Fruit fly (Drosophila melanogaster) whole organism, embryonic: Measurements from ENCODE around the gene CG15882.

ENCODE experiments used
- CG11093 ChIP-seq: fragments of 200-800 bp; sonication (Bioruptor generic); IDR thresholded peaks from 3 replicates; pipeline ENCODE4 v1.3.6; 2022; ENCODE audit warnings: missing biosample characterization, missing genetic modification characterization
- CG11456 ChIP-seq: fragments of 200-800 bp; sonication (Bioruptor generic); IDR thresholded peaks from 3 replicates; pipeline ENCODE4 v1.3.6; 2022; ENCODE audit warnings: missing biosample characterization, missing genetic modification characterization
- CG12071 ChIP-seq: fragments of 200-800 bp; sonication (Bioruptor generic); optimal IDR thresholded peaks from 3 replicates; lab custom pipeline; 2018; ENCODE audit warnings: missing biosample characterization, mild to moderate bottlenecking, missing genetic modification characterization
- CG12391 ChIP-seq: fragments of 200-800 bp; sonication (Bioruptor generic); optimal IDR thresholded peaks from 3 replicates; lab custom pipeline; 2018; ENCODE audit warnings: missing biosample characterization, mild to moderate bottlenecking, missing genetic modification characterization, moderate library complexity
- CG12769 ChIP-seq: fragments of 200-800 bp; sonication (Bioruptor generic); optimal IDR thresholded peaks from 2 replicates; lab custom pipeline; 2019; ENCODE audit warnings: missing biosample characterization, mild to moderate bottlenecking, missing genetic modification characterization, moderate library complexity
- CG14860 ChIP-seq: fragments of 200-800 bp; sonication (Bioruptor generic); IDR thresholded peaks from 3 replicates; pipeline ENCODE4 v1.3.6; 2022; ENCODE audit warnings: missing biosample characterization, missing genetic modification characterization; ENCODE audit not compliant: partially characterized antibody
- CG16863 ChIP-seq: fragments of 200-800 bp; sonication (Bioruptor generic); optimal IDR thresholded peaks from 3 replicates; lab custom pipeline; 2016; ENCODE audit warnings: missing biosample characterization, missing genetic modification characterization
- CG17359 ChIP-seq: fragments of 200-800 bp; sonication (Bioruptor generic); optimal IDR thresholded peaks from 3 replicates; lab custom pipeline; 2018; ENCODE audit warnings: missing biosample characterization, mild to moderate bottlenecking, missing genetic modification characterization, moderate library complexity
- CG17802 ChIP-seq: fragments of 200-800 bp; sonication (Bioruptor generic); optimal IDR thresholded peaks from 2 replicates; lab custom pipeline; 2018; ENCODE audit warnings: missing biosample characterization, mild to moderate bottlenecking, missing genetic modification characterization, moderate library complexity
- CG2889 ChIP-seq: fragments of 200-800 bp; sonication (Bioruptor generic); IDR thresholded peaks from 3 replicates; pipeline ENCODE4 v1.3.6; 2022; ENCODE audit warnings: missing biosample characterization, missing genetic modification characterization
- CG4424 ChIP-seq: fragments of 200-800 bp; sonication (Bioruptor generic); optimal IDR thresholded peaks from 3 replicates; lab custom pipeline; 2016; ENCODE audit warnings: missing biosample characterization, missing genetic modification characterization
- CG4820 ChIP-seq: fragments of 200-800 bp; sonication (Bioruptor generic); optimal IDR thresholded peaks from 3 replicates; lab custom pipeline; 2016; ENCODE audit warnings: missing biosample characterization, missing genetic modification characterization
- CG7372 ChIP-seq: fragments of 200-800 bp; sonication (Bioruptor generic); IDR thresholded peaks from 2 replicates; pipeline ENCODE4 v1.3.6; 2022; ENCODE audit warnings: missing biosample characterization, missing genetic modification characterization
- CG8290 ChIP-seq, 3 experiments: fragments of 200-800 bp; sonication (Bioruptor generic); optimal IDR thresholded peaks; 2 replicates each; lab custom pipeline; 2016 to 2019; ENCODE audit warnings: missing biosample characterization in 3 of 3, missing genetic modification characterization in 3 of 3, mild to moderate bottlenecking in 2 of 3, moderate library complexity in 1 of 3
- CG8359 ChIP-seq: fragments of 200-800 bp; sonication (Bioruptor generic); optimal IDR thresholded peaks from 2 replicates; lab custom pipeline; 2017; ENCODE audit warnings: missing biosample characterization, mild to moderate bottlenecking, missing genetic modification characterization, borderline replicate concordance
- Dip3 ChIP-seq: fragments of 200-800 bp; sonication (Bioruptor generic); optimal IDR thresholded peaks from 3 replicates; lab custom pipeline; 2016; ENCODE audit warnings: missing biosample characterization, missing genetic modification characterization
- Hr39 ChIP-seq: fragments of >200 bp; optimal IDR thresholded peaks from 2 replicates; lab custom pipeline; 2017
- Hr78 ChIP-seq, 2 experiments: fragments of 200-800 bp in 1 of 2; fragments of >200 bp in 1 of 2; sonication (Bioruptor generic) in 1 of 2; optimal IDR thresholded peaks; 2 replicates each; lab custom pipeline; 2017 to 2019; ENCODE audit warnings: missing biosample characterization in 2 of 2, missing genetic modification characterization in 2 of 2, mild to moderate bottlenecking in 1 of 2, moderate library complexity in 1 of 2
- Jarid2 ChIP-seq: fragments of 200-800 bp; sonication (Bioruptor generic); optimal IDR thresholded peaks from 3 replicates; lab custom pipeline; 2017; ENCODE audit warnings: mild to moderate bottlenecking, missing biosample characterization, missing genetic modification reagents, missing genetic modification characterization
- Oaz ChIP-seq: fragments of 200-800 bp; sonication (Bioruptor generic); IDR thresholded peaks from 2 replicates; pipeline ENCODE4 v1.3.6; 2022; ENCODE audit warnings: missing biosample characterization, missing genetic modification characterization
- Six4 ChIP-seq: fragments of 200-800 bp; sonication (Bioruptor generic); optimal IDR thresholded peaks from 2 replicates; lab custom pipeline; 2016; ENCODE audit warnings: missing biosample characterization, missing genetic modification characterization
- Sox100B ChIP-seq: fragments of 200-800 bp; sonication (Bioruptor generic); optimal IDR thresholded peaks from 3 replicates; lab custom pipeline; 2018; ENCODE audit warnings: missing biosample characterization, mild to moderate bottlenecking, missing genetic modification characterization
- Usf ChIP-seq: fragments of 200-800 bp; sonication (Bioruptor generic); optimal IDR thresholded peaks from 2 replicates; lab custom pipeline; 2017; ENCODE audit warnings: missing genotype, missing biosample characterization, missing genetic modification characterization
- Xbp1 ChIP-seq: fragments of 200-800 bp; sonication (Bioruptor generic); optimal IDR thresholded peaks from 3 replicates; lab custom pipeline; 2016; ENCODE audit warnings: missing biosample characterization, mild to moderate bottlenecking, missing genetic modification characterization
- al ChIP-seq: fragments of 200-800 bp; sonication (Bioruptor generic); IDR thresholded peaks from 2 replicates; pipeline ENCODE4 v1.3.6; 2022; ENCODE audit warnings: missing biosample characterization, missing genetic modification characterization
- az2 ChIP-seq: fragments of 200-800 bp; sonication (Bioruptor generic); optimal IDR thresholded peaks from 3 replicates; lab custom pipeline; 2016; ENCODE audit warnings: missing biosample characterization, missing genetic modification characterization
- chinmo ChIP-seq: fragments of 200-800 bp; sonication (Bioruptor generic); IDR thresholded peaks from 4 replicates; pipeline ENCODE4 v1.3.6; 2022; ENCODE audit warnings: missing biosample characterization, missing genetic modification characterization; ENCODE audit not compliant: partially characterized antibody
- crol ChIP-seq: fragments of 200-800 bp; sonication (Bioruptor generic); IDR thresholded peaks from 2 replicates; pipeline ENCODE4 v1.3.6; 2022; ENCODE audit warnings: missing biosample characterization, missing genetic modification characterization
- eyg ChIP-seq: fragments of 200-800 bp; sonication (Bioruptor generic); optimal IDR thresholded peaks from 3 replicates; lab custom pipeline; 2016; ENCODE audit warnings: missing biosample characterization, missing genetic modification characterization
- ham ChIP-seq: fragments of 200-800 bp; sonication (Bioruptor generic); IDR thresholded peaks from 2 replicates; pipeline ENCODE4 v1.3.6; 2022; ENCODE audit warnings: missing biosample characterization, missing genetic modification characterization
- lab ChIP-seq: fragments of 200-800 bp; sonication (Bioruptor generic); optimal IDR thresholded peaks from 3 replicates; lab custom pipeline; 2017; ENCODE audit warnings: missing biosample characterization, missing genetic modification characterization, mild to moderate bottlenecking, moderate library complexity, missing genetic modification reagents
- lola ChIP-seq, 3 experiments: fragments of >200 bp in 2 of 3; fragments of 200-800 bp in 1 of 3; sonication (Bioruptor generic) in 1 of 3; optimal IDR thresholded peaks; 2 replicates each; lab custom pipeline; 2017 to 2019; ENCODE audit warnings: missing biosample characterization in 3 of 3, missing genetic modification characterization in 3 of 3, mild to moderate bottlenecking in 1 of 3, moderate library complexity in 1 of 3
- maf-S ChIP-seq: fragments of 200-800 bp; sonication (Bioruptor generic); optimal IDR thresholded peaks from 2 replicates; lab custom pipeline; 2016; ENCODE audit warnings: missing biosample characterization, missing genetic modification characterization
- nerfin-2 ChIP-seq: fragments of 200-800 bp; sonication (Bioruptor generic); IDR thresholded peaks from 2 replicates; pipeline ENCODE4 v1.3.6; 2022; ENCODE audit warnings: missing biosample characterization, missing genetic modification characterization; ENCODE audit not compliant: partially characterized antibody
- oc ChIP-seq: fragments of 200-800 bp; sonication (Bioruptor generic); optimal IDR thresholded peaks from 2 replicates; lab custom pipeline; 2018; ENCODE audit warnings: missing biosample characterization, mild to moderate bottlenecking, missing genetic modification characterization, moderate library complexity
- row ChIP-seq: fragments of 200-800 bp; sonication (Bioruptor generic); IDR thresholded peaks from 3 replicates; pipeline ENCODE4 v1.3.6; 2022; ENCODE audit warnings: missing biosample characterization, missing genetic modification characterization
- sd ChIP-seq: fragments of 200-800 bp; sonication (Bioruptor generic); optimal IDR thresholded peaks from 3 replicates; lab custom pipeline; 2018; ENCODE audit warnings: missing biosample characterization, mild to moderate bottlenecking, missing genetic modification characterization, moderate library complexity
- sens ChIP-seq: fragments of 200-800 bp; sonication (Bioruptor generic); peaks from one replicate; lab custom pipeline; 2016; ENCODE audit warnings: missing biosample characterization, missing genetic modification characterization
- sisA ChIP-seq: fragments of 200-800 bp; sonication (Bioruptor generic); IDR thresholded peaks from 2 replicates; pipeline ENCODE4 v1.3.6; 2022; ENCODE audit warnings: missing biosample characterization, missing genetic modification characterization
- zfh1 ChIP-seq: fragments of 200-800 bp; sonication (Bioruptor generic); IDR thresholded peaks from 3 replicates; pipeline ENCODE4 v1.3.6; 2022; ENCODE audit warnings: missing biosample characterization, missing genetic modification characterization

CG15882 gene

dm6 chrX:19172955-19173354 lies 48.8 kb upstream of the CG15882 start (continued):
- TF ChIP-seq sisA (GFP tag; lab: Robert Waterston, UW) (0 out of 2 replicates have a peak, but pooled peaks have one; percentile 33), CG12071 (GFP tag; lab: Kevin White, UChicago) (no peak), CG4424 (GFP tag; lab: Kevin White, UChicago) (peak; percentile 21), Xbp1 (GFP tag; lab: Kevin White, UChicago) (peak; percentile 29), al (GFP tag; lab: Robert Waterston, UW) (no peak), CG8290 (GFP tag; optimal IDR thresholded peaks at IDR 0.05; lab: Kevin White, UChicago) (no peak), CG8290 (tag; optimal IDR thresholded peaks at IDR 0.05; lab: Kevin White, UChicago) (peak in 1 of 2 experiments; percentile 27), oc (tag; lab: Kevin White, UChicago) (no peak), maf-S (GFP tag; lab: Kevin White, UChicago) (peak; percentile 6), CG14860 (GFP tag; lab: Robert Waterston, UW) (no peak), Oaz (no peak), lola (GFP tag; optimal IDR thresholded peaks at IDR 0.05; lab: Kevin White, UChicago) (no peak), az2 (GFP tag; lab: Kevin White, UChicago) (peak; percentile 9), Dip3 (GFP tag; lab: Kevin White, UChicago) (no peak), CG17802 (no peak), Usf (GFP tag; lab: Kevin White, UChicago) (no peak), Jarid2 (GFP tag; lab: Kevin White, UChicago) (no peak), CG12769 (tag; lab: Kevin White, UChicago) (peak; percentile 3), row (GFP tag; lab: Robert Waterston, UW) (peak; percentile 40; the same call in 1 of the 3 replicates), zfh1 (GFP tag; lab: Robert Waterston, UW) (0 out of 3 replicates have a peak, but pooled peaks have one; percentile 18), CG17359 (tag; lab: Kevin White, UChicago) (peak; percentile 0), sens (GFP tag; lab: Kevin White, UChicago) (peak; percentile 65), CG2889 (no peak), eyg (no peak), CG12391 (tag; lab: Kevin White, UChicago) (peak; percentile 6)

dm6 chrX:19171926-19172325 lies 47.7 kb upstream of the CG15882 start:
- TF ChIP-seq CG12769 (tag; lab: Kevin White, UChicago) (peak; percentile 19), nerfin-2 (GFP tag; lab: Robert Waterston, UW) (no peak), lab (GFP tag; lab: Kevin White, UChicago) (no peak), Sox100B (GFP tag; lab: Kevin White, UChicago) (no peak), chinmo (GFP tag; lab: Robert Waterston, UW) (peak; percentile 83), crol (GFP tag; lab: Robert Waterston, UW) (peak; percentile 62), Six4 (GFP tag; lab: Kevin White, UChicago) (no peak), ham (no peak), CG16863 (GFP tag; lab: Kevin White, UChicago) (no peak), CG11456 (GFP tag; lab: Robert Waterston, UW) (no peak), sd (tag; lab: Kevin White, UChicago) (peak; percentile 71), CG11093 (GFP tag; lab: Robert Waterston, UW) (no peak), CG4820 (GFP tag; lab: Kevin White, UChicago) (no peak), CG4424 (GFP tag; lab: Kevin White, UChicago) (no peak), CG8359 (GFP tag; lab: Kevin White, UChicago) (peak; percentile 17), Hr39 (no peak), CG7372 (GFP tag; lab: Robert Waterston, UW) (no peak), CG14860 (GFP tag; lab: Robert Waterston, UW) (no peak), Hr78 (GFP tag; optimal IDR thresholded peaks at IDR 0.05; lab: Kevin White, UChicago) (peak in 1 of 2 experiments; percentile 37)
